Fruit fly (Drosophila melanogaster): ENCODE measurements around the gene Tfb5.

dm6 chr2L:4973731-4974415, 36.8 kb downstream of the Tfb5 start, which contains the start of gene mRpL28:
- TF ChIP-seq CG13204 (GFP tag; optimal IDR thresholded peaks at IDR 0.05) (no peak), CG17806 (tag; optimal IDR thresholded peaks at IDR 0.05) (no peak), CG8301 (tag; optimal IDR thresholded peaks at IDR 0.05) (no peak), CG34367 (tag; optimal IDR thresholded peaks at IDR 0.05) (no peak), Snoo (tag; optimal IDR thresholded peaks at IDR 0.05) (no peak)

Data from whole organism, pupa.